Fruit fly (Drosophila melanogaster): ENCODE measurements around the gene CG32071.

Gene CG32071

dm6 chr3L:11064689-11065088 lies 39.0 kb downstream of the CG32071 start, which contains the start of the genes CG32075, CG45101 and SuUR (continued):
- TF ChIP-seq Med (GFP tag) (peak; percentile 99), Nf-YB (GFP tag; optimal IDR thresholded peaks at IDR 0.05) (peak; percentile 53), pros (GFP tag; optimal IDR thresholded peaks at IDR 0.05) (no peak), gro (GFP tag; optimal IDR thresholded peaks at IDR 0.05) (peak; percentile 77), fd3F (GFP tag; optimal IDR thresholded peaks at IDR 0.05) (peak; percentile 81), CG11723 (GFP tag; optimal IDR thresholded peaks at IDR 0.05) (peak; percentile 67), sim (GFP tag; IDR thresholded peaks at IDR 0.05) (no peak), Ssrp (tag; optimal IDR thresholded peaks at IDR 0.05) (peak; percentile 88), zf30C (GFP tag; optimal IDR thresholded peaks at IDR 0.05) (no peak), CG32767 (GFP tag; IDR thresholded peaks at IDR 0.05) (peak; percentile 80), chif (GFP tag; optimal IDR thresholded peaks at IDR 0.05) (peak; percentile 89 to 94), CG34422 (GFP tag; IDR thresholded peaks at IDR 0.05) (peak; percentile 90), NK7.1 (GFP tag; optimal IDR thresholded peaks at IDR 0.05) (peak; percentile 70), CG17802 (tag; optimal IDR thresholded peaks at IDR 0.05) (peak; percentile 66), jigr1 (GFP tag; IDR thresholded peaks at IDR 0.05) (peak; percentile 51; the same call in 1 of the 3 replicates), NFAT (GFP tag; IDR thresholded peaks at IDR 0.05) (no peak; the same call in 1 of the 2 replicates), fru (optimal IDR thresholded peaks at IDR 0.05) (no peak), D19B (GFP tag; optimal IDR thresholded peaks at IDR 0.05) (peak; percentile 72), trem (tag; optimal IDR thresholded peaks at IDR 0.05) (peak; percentile 79), Ets97D (GFP tag; optimal IDR thresholded peaks at IDR 0.05) (peak; percentile 85), CG4424 (GFP tag; optimal IDR thresholded peaks at IDR 0.05) (peak; percentile 92), phol (tag; optimal IDR thresholded peaks at IDR 0.05) (peak; percentile 90), CG4820 (GFP tag; optimal IDR thresholded peaks at IDR 0.05) (peak; percentile 78), stwl (tag; optimal IDR thresholded peaks at IDR 0.05) (peak; percentile 61), H2.0 (GFP tag; IDR thresholded peaks at IDR 0.05) (peak; percentile 90), esg (GFP tag; conservative IDR thresholded peaks at IDR 0.05) (peak; percentile 92), schlank (tag; optimal IDR thresholded peaks at IDR 0.05) (peak; percentile 25), CG3163 (GFP tag; optimal IDR thresholded peaks at IDR 0.05) (peak; percentile 71), Lim3 (GFP tag; IDR thresholded peaks at IDR 0.05) (no peak), Dref (GFP tag; IDR thresholded peaks at IDR 0.05) (no peak), pho (GFP tag; optimal IDR thresholded peaks at IDR 0.05) (peak; percentile 93), CG31388 (GFP tag; optimal IDR thresholded peaks at IDR 0.05) (peak; percentile 39), NfI (GFP tag; optimal IDR thresholded peaks at IDR 0.05) (peak; percentile 91), CG17912 (GFP tag; optimal IDR thresholded peaks at IDR 0.05) (peak; percentile 41), D (optimal IDR thresholded peaks at IDR 0.05) (no peak), D (GFP tag; optimal IDR thresholded peaks at IDR 0.05) (peak; percentile 26), ATbp (GFP tag; optimal IDR thresholded peaks at IDR 0.05) (peak; percentile 60), CG16779 (GFP tag; IDR thresholded peaks at IDR 0.05) (peak; percentile 54; the same call in 1 of the 2 replicates), sob (GFP tag; IDR thresholded peaks at IDR 0.05) (peak; percentile 88), tup (GFP tag; optimal IDR thresholded peaks at IDR 0.05) (peak; percentile 75), dan (GFP tag; IDR thresholded peaks at IDR 0.05) (peak; percentile 55; the same call in 1 of the 2 replicates), CG6175 (GFP tag; IDR thresholded peaks at IDR 0.05) (peak; percentile 66; the same call in 1 of the 3 replicates), bigmax (GFP tag; optimal IDR thresholded peaks at IDR 0.05) (no peak), ranshi (GFP tag; IDR thresholded peaks at IDR 0.05) (peak; percentile 86), BtbVII (GFP tag; optimal IDR thresholded peaks at IDR 0.05) (peak; percentile 13), Sox102F (GFP tag; optimal IDR thresholded peaks at IDR 0.05) (peak; percentile 91), CG2116 (GFP tag; optimal IDR thresholded peaks at IDR 0.05) (peak; percentile 67), row (GFP tag; IDR thresholded peaks at IDR 0.05) (peak; percentile 94), E2f1 (GFP tag; IDR thresholded peaks at IDR 0.05) (peak; percentile 90), Pdp1 (GFP tag; optimal IDR thresholded peaks at IDR 0.05) (peak; percentile 87 to 90), CrebB (tag; optimal IDR thresholded peaks at IDR 0.05) (peak; percentile 58), CG17829 (tag; optimal IDR thresholded peaks at IDR 0.05) (peak; percentile 88)

All from whole organism, embryonic.